Worm (Caenorhabditis elegans): Measurements from ENCODE around the gene F35C5.3.

F35C5.3 gene

ce11 chrII:12888471-12888870, at the start of gene F35C5.3:
TSS of gene F35C5.3 (plus strand) at chrII:12888771.
- TF ChIP-seq zag-1 (tag; optimal IDR thresholded peaks at IDR 0.05): no peak
- TF ChIP-seq elt-3 (tag; optimal IDR thresholded peaks at IDR 0.05): no peak
- no peak for TF ChIP-seq jun-1 (tag; optimal IDR thresholded peaks at IDR 0.05)
- no peak for TF ChIP-seq ceh-28 (tag; optimal IDR thresholded peaks at IDR 0.05)
- TF ChIP-seq egl-5 (tag; optimal IDR thresholded peaks at IDR 0.05): no peak
- no peak for TF ChIP-seq egl-27 (tag; optimal IDR thresholded peaks at IDR 0.05)
- no peak for TF ChIP-seq nhr-67 (tag; optimal IDR thresholded peaks at IDR 0.05)
- no peak for TF ChIP-seq tbx-2 (tag; optimal IDR thresholded peaks at IDR 0.05)
- TF ChIP-seq nhr-28 (tag; optimal IDR thresholded peaks at IDR 0.05): no peak
- TF ChIP-seq nhr-12 (tag; optimal IDR thresholded peaks at IDR 0.05): no peak
- TF ChIP-seq elt-2 (tag; optimal IDR thresholded peaks at IDR 0.05): no peak
- TF ChIP-seq nhr-23 (tag; optimal IDR thresholded peaks at IDR 0.05): no peak
- TF ChIP-seq mml-1 (tag; optimal IDR thresholded peaks at IDR 0.05): no peak
- no peak for TF ChIP-seq pqm-1 (tag; optimal IDR thresholded peaks at IDR 0.05)

ce11 chrII:12840057-12840456, 48.5 kb upstream of the F35C5.3 start, which contains the start of gene lgc-35:
TSS of gene lgc-35 (minus strand) at chrII:12840157.
- TF ChIP-seq nhr-237 (tag; optimal IDR thresholded peaks at IDR 0.05): no peak
- no peak for TF ChIP-seq lin-39 (tag; optimal IDR thresholded peaks at IDR 0.05)
- no peak for TF ChIP-seq aly-2 (tag; optimal IDR thresholded peaks at IDR 0.05)
- no peak for TF ChIP-seq lin-15B (tag; optimal IDR thresholded peaks at IDR 0.05)
- TF ChIP-seq unc-62 (GFP tag; optimal IDR thresholded peaks at IDR 0.05): no peak
- no peak for TF ChIP-seq zag-1 (tag; optimal IDR thresholded peaks at IDR 0.05)
- no peak for TF ChIP-seq daf-12 (tag; optimal IDR thresholded peaks at IDR 0.05)
- no peak for TF ChIP-seq nhr-77 (tag; optimal IDR thresholded peaks at IDR 0.05)

DNA sequence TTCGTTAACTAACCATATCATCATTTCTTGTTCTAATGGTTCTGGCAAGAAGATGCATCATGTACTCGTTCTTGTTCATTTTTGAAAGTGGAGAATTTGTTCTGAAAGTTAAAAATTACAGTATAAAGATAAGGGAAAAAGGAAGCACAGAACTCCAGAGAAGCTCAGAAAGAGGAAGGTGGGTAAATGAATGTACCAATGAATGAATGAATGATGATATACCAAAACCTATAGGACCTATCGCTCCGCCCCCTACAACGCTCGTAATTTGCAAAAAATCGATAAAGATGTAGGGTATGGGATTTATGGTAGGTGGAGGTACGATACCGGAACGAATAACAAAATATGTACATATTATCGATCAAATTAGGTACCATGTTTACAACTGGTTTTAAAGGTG, 40.8 kb upstream of the F35C5.3 start, which contains the start of gene pes-10:
Gene pes-10 (minus strand): TSS at position 101 of the 400 bp plus-strand sequence.
- TF ChIP-seq unc-39 (tag; optimal IDR thresholded peaks at IDR 0.05): no peak
- no peak for TF ChIP-seq mdl-1 (tag; optimal IDR thresholded peaks at IDR 0.05)
- no peak for TF ChIP-seq unc-62 (GFP tag; optimal IDR thresholded peaks at IDR 0.05)
- TF ChIP-seq fkh-10 (GFP tag; optimal IDR thresholded peaks at IDR 0.05): no peak
- TF ChIP-seq nhr-76 (tag; optimal IDR thresholded peaks at IDR 0.05): no peak
- TF ChIP-seq elt-1 (tag; optimal IDR thresholded peaks at IDR 0.05): no peak
- no peak for TF ChIP-seq nhr-12 (tag; optimal IDR thresholded peaks at IDR 0.05)
- no peak for TF ChIP-seq lin-39 (tag; optimal IDR thresholded peaks at IDR 0.05)
- TF ChIP-seq hmg-11 (tag; optimal IDR thresholded peaks at IDR 0.05): no peak
- no peak for TF ChIP-seq pha-4 (tag; optimal IDR thresholded peaks at IDR 0.05)
- TF ChIP-seq fos-1 (tag; optimal IDR thresholded peaks at IDR 0.05): no peak
- no peak for TF ChIP-seq nhr-43 (tag; optimal IDR thresholded peaks at IDR 0.05; ENCODE audit: poor library complexity, severe bottlenecking)
- no peak for TF ChIP-seq nhr-11 (tag; optimal IDR thresholded peaks at IDR 0.05)
- TF ChIP-seq ZK546.5 (tag; optimal IDR thresholded peaks at IDR 0.05): no peak
- no peak for TF ChIP-seq nhr-28 (tag; optimal IDR thresholded peaks at IDR 0.05)

DNA sequence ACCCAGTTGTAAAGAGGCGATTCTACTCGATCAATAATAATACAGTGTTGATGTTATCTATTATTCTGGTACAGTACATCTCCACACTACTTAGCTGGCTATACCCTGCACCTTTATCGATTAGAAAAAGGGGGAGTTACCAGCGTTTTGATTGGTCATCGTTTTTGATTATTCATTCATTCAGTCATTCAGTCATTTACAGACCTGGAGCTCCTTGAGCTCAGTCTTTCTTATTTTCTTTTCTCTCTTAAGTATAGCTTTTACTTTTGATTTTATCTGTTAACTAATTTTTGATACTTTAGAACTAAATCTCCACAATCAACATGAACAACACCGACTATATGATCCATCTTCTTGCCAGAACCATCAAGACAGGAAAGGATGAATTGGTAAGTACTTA, 38.4 kb upstream of the F35C5.3 start, which contains the start of gene Y46G5A.28:
Gene Y46G5A.28 (plus strand): TSS at position 301 of the 400 bp plus-strand sequence.
- TF ChIP-seq nhr-77 (tag; optimal IDR thresholded peaks at IDR 0.05) (no peak), sea-2 (GFP tag; optimal IDR thresholded peaks at IDR 0.05) (no peak), daf-12 (tag; optimal IDR thresholded peaks at IDR 0.05) (no peak), elt-2 (tag; optimal IDR thresholded peaks at IDR 0.05) (no peak), hmg-11 (tag; optimal IDR thresholded peaks at IDR 0.05) (no peak), ceh-16 (tag; optimal IDR thresholded peaks at IDR 0.05) (no peak)

ce11 chrII:12855900-12856299, 32.7 kb upstream of the F35C5.3 start, which contains the start of gene Y46G5A.29:
TSS of gene Y46G5A.29 (plus strand) at chrII:12856200.
- TF ChIP-seq fkh-10 (GFP tag; optimal IDR thresholded peaks at IDR 0.05) (no peak), elt-2 (tag; optimal IDR thresholded peaks at IDR 0.05) (no peak), unc-39 (tag; optimal IDR thresholded peaks at IDR 0.05) (no peak), ztf-4 (tag; optimal IDR thresholded peaks at IDR 0.05) (no peak), daf-12 (tag; optimal IDR thresholded peaks at IDR 0.05) (no peak), elt-1 (tag; optimal IDR thresholded peaks at IDR 0.05) (no peak), nhr-23 (tag; optimal IDR thresholded peaks at IDR 0.05) (no peak), zag-1 (tag; optimal IDR thresholded peaks at IDR 0.05) (no peak), jun-1 (tag; optimal IDR thresholded peaks at IDR 0.05) (no peak), lsy-12 (tag; optimal IDR thresholded peaks at IDR 0.05) (no peak), nhr-11 (tag; optimal IDR thresholded peaks at IDR 0.05) (no peak), fos-1 (tag; optimal IDR thresholded peaks at IDR 0.05) (no peak)
